Worm (Caenorhabditis elegans) whole organism, L2 larva: ENCODE results near the gene skr-6.

Experiments
- F13H6.1 ChIP-seq: sonication (generic microtip); optimal IDR thresholded peaks from 2 replicates; lab custom pipeline; 2016; ENCODE audit warnings: missing genetic modification characterization, missing compliant biosample characterization
- R02D3.7 ChIP-seq: fragments of 150-350 bp; optimal IDR thresholded peaks from 2 replicates; lab custom pipeline; 2014; ENCODE audit warnings: missing biosample characterization, missing genetic modification characterization
- ZK546.5 ChIP-seq: sonication (generic microtip); optimal IDR thresholded peaks from 2 replicates; lab custom pipeline; 2017; ENCODE audit warnings: missing biosample characterization, missing genetic modification characterization
- alr-1 ChIP-seq: fragments of 150-350 bp; optimal IDR thresholded peaks from 2 replicates; lab custom pipeline; 2014; ENCODE audit warnings: missing biosample characterization, missing genetic modification characterization
- aly-2 ChIP-seq: fragments of 150-350 bp; optimal IDR thresholded peaks from 2 replicates; lab custom pipeline; 2014; ENCODE audit warnings: missing biosample characterization, missing genetic modification characterization
- ama-1 ChIP-seq: fragments of 150-350 bp; optimal IDR thresholded peaks from 2 replicates; lab custom pipeline; 2018; ENCODE audit warnings: inconsistent platforms
- blmp-1 ChIP-seq: sonication (generic microtip); optimal IDR thresholded peaks from 2 replicates; lab custom pipeline; 2017; ENCODE audit warnings: missing genetic modification characterization, mild to moderate bottlenecking, missing compliant biosample characterization, antibody characterized with exemption, moderate library complexity; ENCODE audit not compliant: insufficient read depth
- ceh-16 ChIP-seq: fragments of 150-350 bp; optimal IDR thresholded peaks from 2 replicates; lab custom pipeline; 2014; ENCODE audit warnings: missing biosample characterization, missing genetic modification characterization
- ceh-82 ChIP-seq: fragments of 150-350 bp; optimal IDR thresholded peaks from 2 replicates; lab custom pipeline; 2014; ENCODE audit warnings: missing biosample characterization, missing genetic modification characterization
- crh-2 ChIP-seq: sonication (generic microtip); optimal IDR thresholded peaks from 2 replicates; lab custom pipeline; 2017; ENCODE audit warnings: missing biosample characterization, missing genetic modification characterization
- dmd-4 ChIP-seq: sonication (generic microtip); optimal IDR thresholded peaks from 2 replicates; lab custom pipeline; 2017; ENCODE audit warnings: missing biosample characterization, missing genetic modification characterization
- egl-27 ChIP-seq: sonication (generic microtip); optimal IDR thresholded peaks from 3 replicates; lab custom pipeline; 2017; ENCODE audit warnings: missing biosample characterization, missing genetic modification reagents, missing genetic modification characterization
- elt-3 ChIP-seq: sonication (generic microtip); optimal IDR thresholded peaks from 2 replicates; lab custom pipeline; 2017; ENCODE audit warnings: missing biosample characterization, missing genetic modification characterization
- fos-1 ChIP-seq: fragments of 150-350 bp; optimal IDR thresholded peaks from 2 replicates; lab custom pipeline; 2014; ENCODE audit warnings: missing biosample characterization, missing genetic modification characterization
- gmeb-1 ChIP-seq: fragments of 150-350 bp; optimal IDR thresholded peaks from 2 replicates; lab custom pipeline; 2014; ENCODE audit warnings: missing biosample characterization, missing genetic modification characterization
- lin-11 ChIP-seq: fragments of 150-350 bp; sonication (generic microtip); optimal IDR thresholded peaks from 2 replicates; lab custom pipeline; 2014; ENCODE audit warnings: missing biosample characterization, missing genetic modification characterization, inconsistent platforms, mixed read lengths
- lin-13 ChIP-seq: fragments of 150-350 bp; optimal IDR thresholded peaks from 2 replicates; lab custom pipeline; 2014; ENCODE audit warnings: missing biosample characterization, missing genetic modification reagents, missing genetic modification characterization
- lin-39 ChIP-seq: fragments of 150-350 bp; optimal IDR thresholded peaks from 2 replicates; lab custom pipeline; 2014; ENCODE audit warnings: missing biosample characterization, missing genetic modification reagents, missing genetic modification characterization
- mab-5 ChIP-seq: fragments of 150-350 bp; optimal IDR thresholded peaks from 2 replicates; lab custom pipeline; 2014; ENCODE audit warnings: missing biosample characterization, missing genetic modification characterization
- mbf-1 ChIP-seq: sonication (generic microtip); optimal IDR thresholded peaks from 2 replicates; lab custom pipeline; 2017; ENCODE audit warnings: missing biosample characterization, missing genetic modification characterization
- nhr-10 ChIP-seq: sonication (generic microtip); optimal IDR thresholded peaks from 2 replicates; lab custom pipeline; 2017; ENCODE audit warnings: missing biosample characterization, missing genetic modification characterization
- nhr-12 ChIP-seq: fragments of 150-350 bp; optimal IDR thresholded peaks from 2 replicates; lab custom pipeline; 2014; ENCODE audit warnings: missing biosample characterization, missing genetic modification characterization
- nhr-129 ChIP-seq: fragments of 150-350 bp; optimal IDR thresholded peaks from 2 replicates; lab custom pipeline; 2014; ENCODE audit warnings: missing biosample characterization, missing genetic modification characterization
- nhr-21 ChIP-seq: fragments of 150-350 bp; optimal IDR thresholded peaks from 2 replicates; lab custom pipeline; 2014; ENCODE audit warnings: missing biosample characterization, missing genetic modification characterization
- nhr-23 ChIP-seq: fragments of 150-350 bp; optimal IDR thresholded peaks from 2 replicates; lab custom pipeline; 2014; ENCODE audit warnings: missing biosample characterization, missing genetic modification reagents, missing genetic modification characterization
- nhr-77 ChIP-seq: fragments of 150-350 bp; optimal IDR thresholded peaks from 2 replicates; lab custom pipeline; 2014; ENCODE audit warnings: missing biosample characterization, missing genetic modification characterization
- sem-4 ChIP-seq: fragments of 150-350 bp; optimal IDR thresholded peaks from 2 replicates; lab custom pipeline; 2014; ENCODE audit warnings: missing biosample characterization, missing genetic modification reagents, missing genetic modification characterization
- skn-1 ChIP-seq: sonication (generic microtip); optimal IDR thresholded peaks from 2 replicates; lab custom pipeline; 2017; ENCODE audit warnings: missing biosample characterization, missing genetic modification characterization
- sma-3 ChIP-seq: sonication (generic microtip); optimal IDR thresholded peaks from 2 replicates; lab custom pipeline; 2016; ENCODE audit warnings: missing genetic modification reagents, missing genetic modification characterization, missing compliant biosample characterization
- sma-9 ChIP-seq, 2 experiments: fragments of 150-350 bp in 1 of 2; sonication (generic microtip) in 1 of 2; optimal IDR thresholded peaks; 2 replicates each; lab custom pipeline; 2014 to 2016; ENCODE audit warnings: missing genetic modification characterization in 2 of 2, mild to moderate bottlenecking in 1 of 2, missing biosample characterization in 1 of 2, missing compliant biosample characterization in 1 of 2, missing genetic modification reagents in 1 of 2, moderate library complexity in 1 of 2
- unc-55 ChIP-seq: fragments of 150-350 bp; sonication (generic microtip); optimal IDR thresholded peaks from 3 replicates; lab custom pipeline; 2014; ENCODE audit warnings: missing biosample characterization, missing genetic modification reagents, missing genetic modification characterization
- zag-1 ChIP-seq: fragments of 150-350 bp; optimal IDR thresholded peaks from 2 replicates; lab custom pipeline; 2014; ENCODE audit warnings: missing biosample characterization, missing genetic modification characterization
- ztf-1 ChIP-seq: fragments of 200-800 bp; sonication (Bioruptor generic); conservative IDR thresholded peaks from 2 replicates; pipeline ENCODE4 v1.3.6; 2022; ENCODE audit warnings: missing genetic modification characterization, missing compliant biosample characterization
- ztf-11 ChIP-seq: sonication (generic microtip); optimal IDR thresholded peaks from 2 replicates; lab custom pipeline; 2017; ENCODE audit warnings: missing biosample characterization, missing genetic modification characterization

skr-6 gene

ce11 chrV:18268744-18269143 is 1.0 kb downstream of the skr-6 start, which contains the start of gene fbxa-213:
TSS of gene fbxa-213 (minus strand) at chrV:18268844.
- no peak for TF ChIP-seq nhr-21
- no peak for TF ChIP-seq mab-5 (tag; lab: Kevin White, UChicago)
- no peak for TF ChIP-seq R02D3.7
- TF ChIP-seq unc-55 (GFP tag; lab: Kevin White, UChicago), result no peak
- no peak for TF ChIP-seq ztf-11 (tag; lab: Kevin White, UChicago)
- TF ChIP-seq nhr-129 (tag; lab: Kevin White, UChicago), result no peak
- no peak for TF ChIP-seq aly-2 (tag; lab: Kevin White, UChicago)
- TF ChIP-seq fos-1 (tag; lab: Kevin White, UChicago), result no peak
- TF ChIP-seq sma-9 (GFP tag; optimal IDR thresholded peaks at IDR 0.05; lab: Kevin White, UChicago), result no peak
- TF ChIP-seq sma-9 (tag; optimal IDR thresholded peaks at IDR 0.05; lab: Kevin White, UChicago), result no peak
- no peak for TF ChIP-seq ZK546.5
- TF ChIP-seq nhr-12 (tag; lab: Kevin White, UChicago), result no peak
- no peak for TF ChIP-seq skn-1 (tag; lab: Kevin White, UChicago)
- TF ChIP-seq mbf-1 (tag; lab: Kevin White, UChicago), result no peak
- TF ChIP-seq nhr-10 (tag; lab: Kevin White, UChicago), result no peak
- no peak for TF ChIP-seq elt-3 (tag; lab: Kevin White, UChicago)
- no peak for TF ChIP-seq blmp-1
- TF ChIP-seq F13H6.1 (tag; lab: Kevin White, UChicago), result no peak

ce11 chrV:18266238-18266637 is 3.5 kb downstream of the skr-6 start, which contains the start of gene R10E8.6:
TSS of gene R10E8.6 (minus strand) at chrV:18266391.
- TF ChIP-seq crh-2, result peak; percentile 10
- no peak for TF ChIP-seq nhr-129 (tag; lab: Kevin White, UChicago)
- TF ChIP-seq fos-1 (tag; lab: Kevin White, UChicago), result peak; percentile 53
- TF ChIP-seq, all 48 proteins: peak for 2

ce11 chrV:18265514-18265913 is 4.3 kb downstream of the skr-6 start:
- no peak for TF ChIP-seq nhr-12 (tag; lab: Kevin White, UChicago)
- no peak for TF ChIP-seq ztf-1 (GFP tag; lab: Robert Waterston, UW)
- no peak for TF ChIP-seq egl-27 (tag; lab: Kevin White, UChicago)
- TF ChIP-seq zag-1 (tag; lab: Kevin White, UChicago), result no peak
- TF ChIP-seq R02D3.7, result no peak
- TF ChIP-seq sma-3 (GFP tag; lab: Kevin White, UChicago), result no peak
- no peak for TF ChIP-seq mab-5 (tag; lab: Kevin White, UChicago)
- TF ChIP-seq nhr-21, result no peak
- TF ChIP-seq ZK546.5, result no peak
- TF ChIP-seq F13H6.1 (tag; lab: Kevin White, UChicago), result no peak
- no peak for TF ChIP-seq lin-39 (tag; lab: Kevin White, UChicago)
- TF ChIP-seq ceh-16 (tag; lab: Kevin White, UChicago), result no peak
- no peak for TF ChIP-seq dmd-4 (tag; lab: Kevin White, UChicago)
- no peak for TF ChIP-seq gmeb-1 (tag; lab: Kevin White, UChicago)
- TF ChIP-seq ceh-82 (tag; lab: Kevin White, UChicago), result no peak
- TF ChIP-seq lin-11, result no peak
- TF ChIP-seq lin-13 (GFP tag; lab: Kevin White, UChicago), result no peak
- TF ChIP-seq nhr-129 (tag; lab: Kevin White, UChicago), result no peak
- TF ChIP-seq nhr-10 (tag; lab: Kevin White, UChicago), result no peak
- no peak for TF ChIP-seq skn-1 (tag; lab: Kevin White, UChicago)

- TF ChIP-seq zag-1 (tag; lab: Kevin White, UChicago) (no peak), sma-9 (GFP tag; optimal IDR thresholded peaks at IDR 0.05; lab: Kevin White, UChicago) (no peak), sma-9 (tag; optimal IDR thresholded peaks at IDR 0.05; lab: Kevin White, UChicago) (no peak), nhr-77 (tag; lab: Kevin White, UChicago) (no peak), nhr-21 (no peak), blmp-1 (no peak), nhr-23 (tag; lab: Kevin White, UChicago) (no peak), dmd-4 (tag; lab: Kevin White, UChicago) (no peak), ZK546.5 (no peak), elt-3 (tag; lab: Kevin White, UChicago) (no peak), ztf-1 (GFP tag; lab: Robert Waterston, UW) (no peak), alr-1 (tag; lab: Kevin White, UChicago) (no peak), ama-1 (lab: Kevin White, UChicago) (no peak), sem-4 (tag; lab: Kevin White, UChicago) (no peak), lin-11 (no peak), R02D3.7 (no peak), aly-2 (tag; lab: Kevin White, UChicago) (no peak)
Observed at ce11 chrV:18254483-18254882, 15.3 kb downstream of the skr-6 start, which contains the start of gene R10E8.5. TSS of gene R10E8.5 (plus strand) at chrV:18254783.
